Worm (Caenorhabditis elegans): Measurements from ENCODE around the gene T14G8.3.

Gene T14G8.3

DNA sequence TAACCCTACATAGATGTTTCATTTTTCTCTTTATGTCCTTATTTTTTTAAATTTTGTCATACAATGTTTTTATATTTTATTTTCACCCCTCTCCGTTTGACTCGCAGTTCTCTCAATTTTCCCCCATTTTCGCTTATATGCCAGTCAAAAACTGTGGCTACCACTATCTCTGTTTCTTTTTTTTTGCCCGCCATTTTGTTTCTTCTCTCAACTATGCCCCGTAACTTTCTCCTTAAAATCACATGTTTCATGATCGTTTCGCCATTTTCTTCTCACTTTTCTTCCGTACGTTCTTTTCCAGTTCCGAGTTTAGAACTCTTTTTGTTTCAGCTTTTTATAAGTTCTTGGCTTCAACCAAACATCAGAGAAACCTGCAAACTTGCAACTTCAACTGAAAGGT lies 46.5 kb downstream of the T14G8.3 start, which contains the start of gene pqn-18:
Gene pqn-18, plus strand, starts transcription at position 331 of the 400 bp plus-strand sequence.
- no peak for TF ChIP-seq K12H6.12 (tag; optimal IDR thresholded peaks at IDR 0.05)
- no peak for TF ChIP-seq bed-1 (GFP tag; IDR thresholded peaks at IDR 0.05)
- TF ChIP-seq nhr-80 (tag; optimal IDR thresholded peaks at IDR 0.05), result peak; percentile 85
- TF ChIP-seq cebp-1 (GFP tag; IDR thresholded peaks at IDR 0.05), result no peak
- peak; percentile 34 for TF ChIP-seq cebp-1 (tag; optimal IDR thresholded peaks at IDR 0.05)

DNA sequence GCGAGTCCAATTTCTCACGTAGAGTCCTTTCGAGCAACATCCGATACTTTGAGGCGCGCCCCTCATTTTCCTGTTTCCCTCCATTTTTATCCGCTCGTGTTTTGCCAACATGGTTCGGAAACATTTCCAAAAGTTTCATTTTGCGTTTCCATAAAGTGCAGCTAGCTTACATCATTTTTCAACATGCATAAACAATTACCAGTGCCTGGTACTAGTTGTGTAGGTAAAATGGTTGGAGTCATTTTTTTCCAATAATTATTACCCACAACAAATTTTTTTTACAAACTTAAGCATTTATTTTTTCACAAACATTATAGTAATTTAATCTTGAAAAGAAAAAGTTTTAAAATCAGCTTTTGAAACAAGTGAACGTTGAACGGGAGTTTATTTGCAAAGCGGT lies 47.7 kb downstream of the T14G8.3 start:
- TF ChIP-seq dpl-1 (GFP tag; optimal IDR thresholded peaks at IDR 0.05) (no peak), egl-44 (GFP tag; IDR thresholded peaks at IDR 0.05) (no peak), rec-8 (tag; optimal IDR thresholded peaks at IDR 0.05) (no peak), ets-4 (GFP tag; optimal IDR thresholded peaks at IDR 0.05) (no peak), mes-4 (tag; optimal IDR thresholded peaks at IDR 0.05) (no peak), lag-1 (GFP tag; IDR thresholded peaks at IDR 0.05) (no peak), ztf-3 (GFP tag; optimal IDR thresholded peaks at IDR 0.05) (no peak), cebp-2 (GFP tag; IDR thresholded peaks at IDR 0.05) (no peak), nfyb-1 (GFP tag; IDR thresholded peaks at IDR 0.05) (no peak), ccch-3 (GFP tag; optimal IDR thresholded peaks at IDR 0.05) (no peak), ceh-27 (GFP tag; optimal IDR thresholded peaks at IDR 0.05) (no peak), cebp-1 (GFP tag; IDR thresholded peaks at IDR 0.05) (no peak), cebp-1 (tag; optimal IDR thresholded peaks at IDR 0.05) (no peak)

DNA sequence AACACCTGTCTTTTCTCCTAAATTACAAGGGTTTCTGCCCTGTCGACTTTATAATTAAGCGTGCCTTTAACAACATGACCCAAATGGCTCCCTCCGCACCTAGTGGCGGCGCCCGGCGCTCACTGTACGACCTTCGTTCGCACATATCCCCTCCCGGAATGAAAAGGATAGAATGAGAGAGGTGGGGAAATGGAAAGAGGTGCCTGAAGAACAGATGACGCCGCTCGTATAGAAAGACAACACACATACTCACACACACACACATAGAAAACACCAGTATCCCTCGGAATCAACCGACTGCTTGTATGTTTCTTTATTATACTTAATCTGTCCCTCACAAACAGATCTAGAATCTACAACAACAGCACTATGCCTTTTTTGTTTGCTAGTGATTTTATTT lies 48.9 kb downstream of the T14G8.3 start:
- TF ChIP-seq madf-3 (GFP tag; IDR thresholded peaks at IDR 0.05), result 0 out of 2 replicates have a peak, but pooled peaks have one; percentile 30
- no peak for TF ChIP-seq nfya-2 (GFP tag; IDR thresholded peaks at IDR 0.05)

DNA sequence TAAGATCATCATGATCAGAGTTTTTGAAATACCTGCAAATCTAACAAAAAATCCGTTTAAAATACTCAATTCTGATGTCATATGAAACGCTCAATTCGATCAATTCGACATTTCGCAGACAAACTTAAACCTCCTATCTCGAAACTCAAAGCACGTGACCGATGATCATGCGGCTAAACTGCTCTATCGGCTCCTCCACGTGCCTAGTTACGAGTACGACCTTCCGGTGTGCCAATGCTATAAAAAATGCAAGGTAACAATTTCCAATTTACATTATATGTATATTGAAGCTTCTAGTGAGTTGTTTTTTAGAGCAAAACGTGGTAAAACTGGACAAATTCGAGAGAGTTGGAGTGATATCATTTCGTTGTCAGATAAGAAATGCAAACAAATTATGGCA lies 50.2 kb downstream of the T14G8.3 start:
- no peak for TF ChIP-seq F39B2.1 (GFP tag; IDR thresholded peaks at IDR 0.05)
- no peak for TF ChIP-seq hmg-1.2 (GFP tag; IDR thresholded peaks at IDR 0.05)
- no peak for TF ChIP-seq F37B4.10 (GFP tag; IDR thresholded peaks at IDR 0.05)
- TF ChIP-seq nhr-90 (tag; optimal IDR thresholded peaks at IDR 0.05), result peak; percentile 48
- TF ChIP-seq ceh-40 (GFP tag; IDR thresholded peaks at IDR 0.05), result no peak
- TF ChIP-seq hrde-1 (tag; optimal IDR thresholded peaks at IDR 0.05; ENCODE audit: borderline replicate concordance), result no peak
- peak; percentile 12 for TF ChIP-seq ets-4 (GFP tag; optimal IDR thresholded peaks at IDR 0.05)
- no peak for TF ChIP-seq Y67H2A.10 (GFP tag; conservative IDR thresholded peaks at IDR 0.05)
- peak; percentile 73 for TF ChIP-seq atf-7 (tag; optimal IDR thresholded peaks at IDR 0.05)
- 0 out of 2 replicates have a peak, but pooled peaks have one; percentile 36 for TF ChIP-seq Y56A3A.18 (GFP tag; IDR thresholded peaks at IDR 0.05)
- no peak for TF ChIP-seq nhr-27 (tag; optimal IDR thresholded peaks at IDR 0.05)
- no peak for TF ChIP-seq die-1 (tag; optimal IDR thresholded peaks at IDR 0.05)
- TF ChIP-seq ekl-4 (GFP tag; IDR thresholded peaks at IDR 0.05), result no peak
- no peak for TF ChIP-seq ztf-28 (GFP tag; IDR thresholded peaks at IDR 0.05)
- no peak for TF ChIP-seq lsl-1 (GFP tag; optimal IDR thresholded peaks at IDR 0.05)
- no peak for TF ChIP-seq lin-54 (GFP tag; optimal IDR thresholded peaks at IDR 0.05)
- TF ChIP-seq hlh-26 (GFP tag; conservative IDR thresholded peaks at IDR 0.05), result no peak
- TF ChIP-seq unc-62 (GFP tag; optimal IDR thresholded peaks at IDR 0.05), result no peak
- TF ChIP-seq mes-4 (tag; optimal IDR thresholded peaks at IDR 0.05), result no peak
- TF ChIP-seq lsy-27 (tag; optimal IDR thresholded peaks at IDR 0.05; ENCODE audit: borderline replicate concordance, insufficient read depth), result no peak
- no peak for TF ChIP-seq hsf-1 (GFP tag; IDR thresholded peaks at IDR 0.05)
- TF ChIP-seq bed-2 (GFP tag; IDR thresholded peaks at IDR 0.05), result no peak
- 0 out of 2 replicates have a peak, but pooled peaks have one; percentile 12 for TF ChIP-seq egl-44 (GFP tag; IDR thresholded peaks at IDR 0.05)
- no peak for TF ChIP-seq lin-26 (GFP tag; IDR thresholded peaks at IDR 0.05)
- TF ChIP-seq athp-1 (tag; optimal IDR thresholded peaks at IDR 0.05), result no peak
- no peak for TF ChIP-seq B0019.2 (GFP tag; conservative IDR thresholded peaks at IDR 0.05)
- TF ChIP-seq sdz-38 (tag; optimal IDR thresholded peaks at IDR 0.05), result no peak
- TF ChIP-seq zim-3 (tag; optimal IDR thresholded peaks at IDR 0.05), result no peak
- TF ChIP-seq D2030.7 (GFP tag; IDR thresholded peaks at IDR 0.05), result no peak
- TF ChIP-seq ztf-22 (GFP tag; optimal IDR thresholded peaks at IDR 0.05), result no peak
